Worm (Caenorhabditis elegans): ENCODE measurements around the gene glb-34.

The glb-34 gene

DNA sequence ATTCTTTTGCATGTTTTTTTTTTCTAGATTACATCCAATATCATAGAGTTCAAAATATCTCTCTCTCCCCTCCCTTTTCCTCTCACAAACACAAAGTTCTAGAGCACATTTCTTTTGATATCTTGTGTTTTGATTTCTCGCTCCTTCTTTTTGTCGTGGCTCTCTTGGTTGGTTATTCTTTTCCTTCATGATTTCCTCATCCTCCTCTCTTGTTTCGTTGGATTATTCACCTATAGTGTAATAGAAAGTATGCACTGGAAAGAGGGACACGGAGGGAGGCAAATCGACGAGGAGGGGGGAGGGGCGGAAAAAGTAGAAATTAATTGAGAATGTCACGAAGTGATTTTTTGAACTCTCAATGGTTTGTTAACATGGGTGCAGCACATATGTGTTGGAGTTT, 34.0 kb upstream of the glb-34 start:
- TF ChIP-seq unc-62 (GFP tag; optimal IDR thresholded peaks at IDR 0.05) (peak; percentile 41), hlh-1 (tag; optimal IDR thresholded peaks at IDR 0.05) (no peak), ceh-43 (GFP tag; optimal IDR thresholded peaks at IDR 0.05) (no peak), unc-120 (tag; optimal IDR thresholded peaks at IDR 0.05; ENCODE audit: poor library complexity, severe bottlenecking) (peak; percentile 53), ceh-83 (GFP tag; optimal IDR thresholded peaks at IDR 0.05) (no peak)

DNA sequence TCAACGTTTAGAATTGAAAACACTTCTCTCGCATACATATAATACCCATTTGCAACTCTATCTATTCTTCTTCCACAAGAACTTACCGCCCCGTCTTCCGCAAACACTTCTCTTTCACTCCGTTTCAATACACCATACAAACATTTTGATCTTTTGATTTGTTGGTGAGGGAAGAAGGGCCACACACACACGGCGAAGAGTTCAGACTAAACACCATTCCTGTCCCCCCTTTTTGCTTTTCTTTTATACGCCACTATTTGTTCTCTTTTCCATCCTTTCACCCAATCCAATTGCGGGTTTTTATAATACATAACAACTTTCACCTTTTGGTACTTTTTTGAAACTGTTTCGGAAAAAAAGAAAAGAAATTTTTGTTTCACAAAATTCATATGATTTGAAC, 32.6 kb upstream of the glb-34 start:
- TF ChIP-seq blmp-1 (tag; optimal IDR thresholded peaks at IDR 0.05) (peak; percentile 48), pha-4 (tag; optimal IDR thresholded peaks at IDR 0.05) (peak; percentile 74), mep-1 (tag; optimal IDR thresholded peaks at IDR 0.05) (peak; percentile 13), ztf-11 (tag; optimal IDR thresholded peaks at IDR 0.05) (no peak), nhr-237 (tag; optimal IDR thresholded peaks at IDR 0.05) (peak; percentile 9), elt-3 (tag; optimal IDR thresholded peaks at IDR 0.05) (no peak), lsy-2 (tag; optimal IDR thresholded peaks at IDR 0.05) (peak; percentile 9)

- TF ChIP-seq ceh-39 (tag; optimal IDR thresholded peaks at IDR 0.05): no peak
- TF ChIP-seq tbx-8 (GFP tag; optimal IDR thresholded peaks at IDR 0.05): no peak
- no peak for TF ChIP-seq blmp-1 (tag; optimal IDR thresholded peaks at IDR 0.05)
- no peak for TF ChIP-seq unc-120 (tag; optimal IDR thresholded peaks at IDR 0.05; ENCODE audit: poor library complexity, severe bottlenecking)
- TF ChIP-seq lin-32 (GFP tag; optimal IDR thresholded peaks at IDR 0.05): no peak
- no peak for TF ChIP-seq nhr-2 (tag; optimal IDR thresholded peaks at IDR 0.05)
- no peak for TF ChIP-seq mls-2 (tag; optimal IDR thresholded peaks at IDR 0.05)
- no peak for TF ChIP-seq nhr-28 (tag; optimal IDR thresholded peaks at IDR 0.05)
- TF ChIP-seq unc-62 (GFP tag; optimal IDR thresholded peaks at IDR 0.05): no peak
- no peak for TF ChIP-seq M03D4.4 (tag; optimal IDR thresholded peaks at IDR 0.05)
- no peak for TF ChIP-seq unc-39 (tag; optimal IDR thresholded peaks at IDR 0.05)
- no peak for TF ChIP-seq nhr-76 (tag; optimal IDR thresholded peaks at IDR 0.05)
- TF ChIP-seq mep-1 (tag; optimal IDR thresholded peaks at IDR 0.05): no peak
Measured at ce11 chrIV:14603022-14603421, 30.5 kb upstream of the glb-34 start.

- TF ChIP-seq sem-2 (GFP tag; optimal IDR thresholded peaks at IDR 0.05) (no peak), elt-1 (tag; optimal IDR thresholded peaks at IDR 0.05; ENCODE audit: borderline replicate concordance, insufficient read depth) (no peak), flh-1 (GFP tag; optimal IDR thresholded peaks at IDR 0.05) (no peak), pha-4 (tag; optimal IDR thresholded peaks at IDR 0.05) (no peak), lin-13 (tag; optimal IDR thresholded peaks at IDR 0.05) (no peak), nhr-12 (tag; optimal IDR thresholded peaks at IDR 0.05) (no peak), ceh-43 (GFP tag; optimal IDR thresholded peaks at IDR 0.05) (no peak), tbx-8 (GFP tag; optimal IDR thresholded peaks at IDR 0.05) (no peak), mep-1 (tag; optimal IDR thresholded peaks at IDR 0.05) (no peak), lsy-2 (tag; optimal IDR thresholded peaks at IDR 0.05) (no peak), bed-3 (GFP tag; optimal IDR thresholded peaks at IDR 0.05) (no peak), drap-1 (GFP tag; optimal IDR thresholded peaks at IDR 0.05) (no peak), ces-1 (GFP tag; optimal IDR thresholded peaks at IDR 0.05) (no peak), ceh-39 (tag; optimal IDR thresholded peaks at IDR 0.05) (no peak), nhr-28 (tag; optimal IDR thresholded peaks at IDR 0.05) (no peak), nhr-2 (tag; optimal IDR thresholded peaks at IDR 0.05) (no peak)
Measured at ce11 chrIV:14599321-14599720, 26.8 kb upstream of the glb-34 start.

ce11 chrIV:14594249-14594648, 21.7 kb upstream of the glb-34 start:
- TF ChIP-seq sptf-1 (tag; optimal IDR thresholded peaks at IDR 0.05) (no peak), nhr-237 (tag; optimal IDR thresholded peaks at IDR 0.05) (peak; percentile 11), elt-1 (tag; optimal IDR thresholded peaks at IDR 0.05; ENCODE audit: borderline replicate concordance, insufficient read depth) (no peak), nhr-12 (tag; optimal IDR thresholded peaks at IDR 0.05) (no peak), nhr-28 (tag; optimal IDR thresholded peaks at IDR 0.05) (no peak), ces-1 (GFP tag; optimal IDR thresholded peaks at IDR 0.05) (no peak), elt-3 (tag; optimal IDR thresholded peaks at IDR 0.05) (peak; percentile 43), mep-1 (tag; optimal IDR thresholded peaks at IDR 0.05) (no peak), zip-8 (tag; optimal IDR thresholded peaks at IDR 0.05) (no peak), drap-1 (GFP tag; optimal IDR thresholded peaks at IDR 0.05) (no peak), snpc-4 (tag; optimal IDR thresholded peaks at IDR 0.05) (no peak), ztf-11 (tag; optimal IDR thresholded peaks at IDR 0.05) (no peak), ham-2 (GFP tag; optimal IDR thresholded peaks at IDR 0.05) (no peak), lsy-2 (tag; optimal IDR thresholded peaks at IDR 0.05) (peak; percentile 26), ceh-43 (GFP tag; optimal IDR thresholded peaks at IDR 0.05) (no peak), cnd-1 (tag; optimal IDR thresholded peaks at IDR 0.05) (no peak), flh-1 (GFP tag; optimal IDR thresholded peaks at IDR 0.05) (no peak)
